Worm (Caenorhabditis elegans): ENCODE data around the gene C16D9.5.

DNA sequence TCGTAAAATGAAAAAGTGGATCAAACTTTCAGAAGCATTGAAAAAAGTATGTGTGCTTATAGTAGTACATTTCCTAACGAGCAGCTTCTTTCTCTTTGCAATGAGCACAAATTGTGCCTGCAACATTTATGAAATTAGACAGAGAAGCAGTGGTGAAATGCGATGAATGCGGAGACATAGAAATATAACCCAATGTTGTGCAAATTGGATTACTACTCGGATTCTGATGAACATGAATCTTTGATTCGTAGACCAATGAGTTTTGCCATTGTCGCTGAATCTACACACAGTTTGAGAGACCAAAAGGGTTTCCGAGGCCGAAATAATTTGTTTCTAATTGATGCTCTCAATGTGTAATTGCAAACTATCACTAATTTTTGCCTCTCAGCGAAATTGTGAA is 8.6 kb upstream of the C16D9.5 start:
- TF ChIP-seq him-1 (tag; optimal IDR thresholded peaks at IDR 0.05) (no peak), W03F9.2 (tag; optimal IDR thresholded peaks at IDR 0.05) (no peak), dao-5 (tag; optimal IDR thresholded peaks at IDR 0.05) (no peak)

Measured in whole organism, L4/young adult.